Fruit fly (Drosophila melanogaster) whole organism, embryonic: Measurements from ENCODE around the gene Syx5.

ENCODE experiments used
- B-H2 ChIP-seq: fragments of 200-800 bp; sonication (Bioruptor generic); optimal IDR thresholded peaks from 2 replicates; lab custom pipeline; 2018; ENCODE audit warnings: missing biosample characterization, mild to moderate bottlenecking, missing genetic modification characterization
- Bteb2 ChIP-seq: fragments of 200-800 bp; sonication (Bioruptor generic); optimal IDR thresholded peaks from 2 replicates; lab custom pipeline; 2016; ENCODE audit warnings: missing biosample characterization, missing genetic modification characterization
- CG11398 ChIP-seq: fragments of 200-800 bp; sonication (Bioruptor generic); optimal IDR thresholded peaks from 2 replicates; lab custom pipeline; 2016; ENCODE audit warnings: missing biosample characterization, missing genetic modification characterization
- CG12155 ChIP-seq: fragments of 200-800 bp; sonication (Bioruptor generic); optimal IDR thresholded peaks from 3 replicates; lab custom pipeline; 2016; ENCODE audit warnings: missing biosample characterization, missing genetic modification characterization
- CG1529 ChIP-seq: fragments of 200-800 bp; sonication (Bioruptor generic); optimal IDR thresholded peaks from 3 replicates; lab custom pipeline; 2018; ENCODE audit warnings: missing biosample characterization, missing genetic modification characterization
- CG15601 ChIP-seq: fragments of 200-800 bp; sonication (Bioruptor generic); optimal IDR thresholded peaks from 3 replicates; lab custom pipeline; 2019; ENCODE audit warnings: missing biosample characterization, mild to moderate bottlenecking, missing genetic modification characterization, moderate library complexity
- CG1602 ChIP-seq: fragments of 200-800 bp; sonication (Bioruptor generic); optimal IDR thresholded peaks from 3 replicates; lab custom pipeline; 2016; ENCODE audit warnings: missing biosample characterization, missing genetic modification characterization
- CG16813 ChIP-seq: fragments of 200-800 bp; sonication (Bioruptor generic); IDR thresholded peaks from 3 replicates; pipeline ENCODE4 v1.3.6; 2022; ENCODE audit warnings: missing biosample characterization, missing genetic modification characterization; ENCODE audit not compliant: partially characterized antibody
- CG16863 ChIP-seq: fragments of 200-800 bp; sonication (Bioruptor generic); optimal IDR thresholded peaks from 3 replicates; lab custom pipeline; 2016; ENCODE audit warnings: missing biosample characterization, missing genetic modification characterization
- CG17912 ChIP-seq: fragments of 200-800 bp; sonication (Bioruptor generic); optimal IDR thresholded peaks from 2 replicates; lab custom pipeline; 2018; ENCODE audit warnings: missing biosample characterization, mild to moderate bottlenecking, missing genetic modification characterization
- CG2120 ChIP-seq: fragments of 200-800 bp; sonication (Bioruptor generic); optimal IDR thresholded peaks from 3 replicates; lab custom pipeline; 2016; ENCODE audit warnings: missing biosample characterization, missing genetic modification characterization
- CG3726 ChIP-seq: fragments of 200-800 bp; sonication (Bioruptor generic); IDR thresholded peaks from 3 replicates; pipeline ENCODE4, ENCODE4 v1.3.6; 2022; ENCODE audit warnings: missing biosample characterization, missing genetic modification characterization
- CG4282 ChIP-seq: fragments of 200-800 bp; sonication (Bioruptor generic); optimal IDR thresholded peaks from 2 replicates; lab custom pipeline; 2016; ENCODE audit warnings: missing biosample characterization, missing genetic modification characterization
- CG4328 ChIP-seq: fragments of 200-800 bp; sonication (Bioruptor generic); optimal IDR thresholded peaks from 3 replicates; lab custom pipeline; 2017; ENCODE audit warnings: missing biosample characterization, missing genetic modification reagents, missing genetic modification characterization
- CG4424 ChIP-seq: fragments of 200-800 bp; sonication (Bioruptor generic); optimal IDR thresholded peaks from 3 replicates; lab custom pipeline; 2016; ENCODE audit warnings: missing biosample characterization, missing genetic modification characterization
- CG5180 ChIP-seq: fragments of 200-800 bp; sonication (Bioruptor generic); optimal IDR thresholded peaks from 3 replicates; lab custom pipeline; 2017; ENCODE audit warnings: missing biosample characterization, missing genetic modification characterization, mild to moderate bottlenecking, moderate library complexity, missing genetic modification reagents
- CG7556 ChIP-seq: fragments of 200-800 bp; sonication (Bioruptor generic); optimal IDR thresholded peaks from 2 replicates; lab custom pipeline; 2017; ENCODE audit warnings: missing biosample characterization, mild to moderate bottlenecking, missing genetic modification characterization
- CG8089 ChIP-seq: fragments of 200-800 bp; sonication (Bioruptor generic); optimal IDR thresholded peaks from 3 replicates; lab custom pipeline; 2016; ENCODE audit warnings: missing biosample characterization, missing genetic modification characterization
- CG8944 ChIP-seq: fragments of 200-800 bp; sonication (Bioruptor generic); optimal IDR thresholded peaks from 3 replicates; lab custom pipeline; 2016; ENCODE audit warnings: missing biosample characterization, missing genetic modification characterization
- CG9876 ChIP-seq: fragments of 200-800 bp; sonication (Bioruptor generic); optimal IDR thresholded peaks from 2 replicates; lab custom pipeline; 2016; ENCODE audit warnings: missing biosample characterization, missing genetic modification characterization
- D ChIP-seq, 2 experiments: fragments of 200-800 bp in 1 of 2; fragments of >200 bp in 1 of 2; sonication (Bioruptor generic) in 1 of 2; optimal IDR thresholded peaks; 2 replicates in 1 of 2; 3 replicates in 1 of 2; lab custom pipeline; 2017; ENCODE audit warnings: mild to moderate bottlenecking in 1 of 2, missing biosample characterization in 1 of 2, missing genetic modification characterization in 1 of 2, missing genetic modification reagents in 1 of 2
- Dip3 ChIP-seq: fragments of 200-800 bp; sonication (Bioruptor generic); optimal IDR thresholded peaks from 3 replicates; lab custom pipeline; 2016; ENCODE audit warnings: missing biosample characterization, missing genetic modification characterization
- Drgx ChIP-seq: fragments of 200-800 bp; sonication (Bioruptor generic); IDR thresholded peaks from 2 replicates; pipeline ENCODE4 v1.3.6; 2022; ENCODE audit warnings: missing biosample characterization, missing genetic modification characterization
- Eip74EF ChIP-seq, 2 experiments: fragments of 200-800 bp in 1 of 2; fragments of >200 bp in 1 of 2; sonication (Bioruptor generic) in 1 of 2; optimal IDR thresholded peaks; 2 replicates each; lab custom pipeline; 2017 to 2019; ENCODE audit warnings: missing biosample characterization in 2 of 2, missing genetic modification characterization in 2 of 2, mild to moderate bottlenecking in 1 of 2, moderate library complexity in 1 of 2
- HHEX ChIP-seq: fragments of 200-800 bp; sonication (Bioruptor generic); optimal IDR thresholded peaks from 3 replicates; lab custom pipeline; 2017; ENCODE audit warnings: missing biosample characterization, mild to moderate bottlenecking, missing genetic modification characterization, missing genetic modification reagents
- HmgZ ChIP-seq: fragments of 200-800 bp; sonication (Bioruptor generic); optimal IDR thresholded peaks from 2 replicates; lab custom pipeline; 2018; ENCODE audit warnings: missing biosample characterization, mild to moderate bottlenecking, missing genetic modification characterization
- Hmr ChIP-seq: fragments of 200-800 bp; sonication (Bioruptor generic); optimal IDR thresholded peaks from 3 replicates; lab custom pipeline; 2017; ENCODE audit warnings: mild to moderate bottlenecking, missing biosample characterization, missing genetic modification reagents, missing genetic modification characterization
- Sry-δ ChIP-seq: fragments of 200-800 bp; sonication (Bioruptor generic); optimal IDR thresholded peaks from 2 replicates; lab custom pipeline; 2016; ENCODE audit warnings: missing biosample characterization, missing genetic modification characterization
- br ChIP-seq: fragments of >200 bp; optimal IDR thresholded peaks from 2 replicates; lab custom pipeline; 2017
- cad ChIP-seq: fragments of >200 bp; optimal IDR thresholded peaks from 2 replicates; lab custom pipeline; 2017; ENCODE audit warnings: missing biosample characterization, missing genetic modification characterization
- disco-r ChIP-seq: fragments of 200-800 bp; sonication (Bioruptor generic); optimal IDR thresholded peaks from 2 replicates; lab custom pipeline; 2016; ENCODE audit warnings: missing biosample characterization, missing genetic modification characterization
- dmrt11E ChIP-seq: fragments of 200-800 bp; sonication (Bioruptor generic); optimal IDR thresholded peaks from 3 replicates; lab custom pipeline; 2018; ENCODE audit warnings: missing biosample characterization, mild to moderate bottlenecking, missing genetic modification characterization, moderate library complexity
- ems ChIP-seq: fragments of 200-800 bp; sonication (Bioruptor generic); optimal IDR thresholded peaks from 3 replicates; lab custom pipeline; 2016; ENCODE audit warnings: missing biosample characterization, missing genetic modification characterization
- esg ChIP-seq: fragments of 200-800 bp; sonication (Bioruptor generic); conservative IDR thresholded peaks from 2 replicates; pipeline ENCODE4 v1.3.6; 2022; ENCODE audit warnings: missing biosample characterization, missing genetic modification characterization
- fru ChIP-seq: fragments of >200 bp; optimal IDR thresholded peaks from 2 replicates; lab custom pipeline; 2017
- ftz-f1 ChIP-seq: fragments of 200-800 bp; sonication (Bioruptor generic); optimal IDR thresholded peaks from 2 replicates; lab custom pipeline; 2016; ENCODE audit warnings: missing biosample characterization, missing genetic modification characterization
- hbn ChIP-seq: fragments of 200-800 bp; sonication (Bioruptor generic); IDR thresholded peaks from 2 replicates; pipeline ENCODE4 v1.3.6; 2022; ENCODE audit warnings: missing biosample characterization, missing genetic modification characterization; ENCODE audit not compliant: partially characterized antibody
- insv ChIP-seq, 2 experiments: fragments of 200-800 bp; sonication (Bioruptor generic); optimal IDR thresholded peaks; 3 replicates each; lab custom pipeline; 2016 to 2018; ENCODE audit warnings: missing biosample characterization in 2 of 2, missing genetic modification characterization in 2 of 2
- kay ChIP-seq: fragments of 200-800 bp; sonication (Bioruptor generic); optimal IDR thresholded peaks from 2 replicates; lab custom pipeline; 2016; ENCODE audit warnings: missing biosample characterization, missing genetic modification characterization
- lola ChIP-seq, 3 experiments: fragments of >200 bp in 2 of 3; fragments of 200-800 bp in 1 of 3; sonication (Bioruptor generic) in 1 of 3; optimal IDR thresholded peaks; 2 replicates each; lab custom pipeline; 2017 to 2019; ENCODE audit warnings: missing biosample characterization in 3 of 3, missing genetic modification characterization in 3 of 3, mild to moderate bottlenecking in 1 of 3, moderate library complexity in 1 of 3
- luna ChIP-seq: fragments of 200-800 bp; sonication (Bioruptor generic); optimal IDR thresholded peaks from 2 replicates; lab custom pipeline; 2016; ENCODE audit warnings: missing biosample characterization, missing genetic modification characterization
- nerfin-1 ChIP-seq: fragments of 200-800 bp; sonication (Bioruptor generic); optimal IDR thresholded peaks from 3 replicates; lab custom pipeline; 2019; ENCODE audit warnings: missing biosample characterization, mild to moderate bottlenecking, missing genetic modification characterization, moderate library complexity
- onecut ChIP-seq: fragments of 200-800 bp; sonication (Bioruptor generic); IDR thresholded peaks from 2 replicates; pipeline ENCODE4 v1.3.6; 2022; ENCODE audit warnings: missing biosample characterization, missing genetic modification characterization
- pros ChIP-seq: fragments of 200-800 bp; sonication (Bioruptor generic); optimal IDR thresholded peaks from 3 replicates; lab custom pipeline; 2019; ENCODE audit warnings: missing biosample characterization, mild to moderate bottlenecking, missing genetic modification characterization, moderate library complexity
- rib ChIP-seq: fragments of 200-800 bp; sonication (Bioruptor generic); IDR thresholded peaks from 2 replicates; pipeline ENCODE4 v1.3.6; 2022; ENCODE audit warnings: missing biosample characterization, missing genetic modification characterization
- sd ChIP-seq: fragments of 200-800 bp; sonication (Bioruptor generic); optimal IDR thresholded peaks from 3 replicates; lab custom pipeline; 2018; ENCODE audit warnings: missing biosample characterization, mild to moderate bottlenecking, missing genetic modification characterization, moderate library complexity
- stwl ChIP-seq: fragments of 200-800 bp; sonication (Bioruptor generic); optimal IDR thresholded peaks from 3 replicates; lab custom pipeline; 2018; ENCODE audit warnings: missing biosample characterization, mild to moderate bottlenecking, missing genetic modification characterization, moderate library complexity
- tup ChIP-seq: fragments of 200-800 bp; sonication (Bioruptor generic); optimal IDR thresholded peaks from 2 replicates; lab custom pipeline; 2016; ENCODE audit warnings: missing biosample characterization, mild to moderate bottlenecking, missing genetic modification characterization, moderate library complexity
- wdn ChIP-seq: fragments of 200-800 bp; sonication (Bioruptor generic); IDR thresholded peaks from 2 replicates; pipeline ENCODE4 v1.3.6; 2022; ENCODE audit warnings: missing biosample characterization, missing genetic modification characterization
- wek ChIP-seq: fragments of 200-800 bp; sonication (Bioruptor generic); optimal IDR thresholded peaks from 3 replicates; lab custom pipeline; 2018; ENCODE audit warnings: missing biosample characterization, mild to moderate bottlenecking, missing genetic modification characterization, moderate library complexity
- zf30C ChIP-seq: fragments of 200-800 bp; sonication (Bioruptor generic); optimal IDR thresholded peaks from 3 replicates; lab custom pipeline; 2018; ENCODE audit warnings: missing biosample characterization, mild to moderate bottlenecking, missing genetic modification characterization

The Syx5 gene

DNA sequence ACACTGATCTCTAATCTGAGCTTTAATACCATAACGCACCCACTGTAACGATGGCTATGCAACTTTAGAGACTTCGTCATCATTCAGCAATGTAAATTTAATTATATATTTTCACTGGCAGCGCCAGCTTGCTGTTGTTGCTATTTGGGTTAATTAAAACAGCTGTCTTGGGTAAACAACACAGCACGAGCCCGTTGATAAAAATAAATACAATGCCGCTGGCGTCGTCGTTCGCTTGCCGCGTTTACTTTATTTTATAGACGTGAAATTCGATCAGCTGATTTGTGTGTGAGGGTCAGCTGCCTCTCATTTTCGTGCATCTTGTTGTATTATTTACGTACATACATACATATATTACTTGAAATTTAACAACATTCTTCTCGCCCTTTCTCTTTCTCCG, 34.4 kb upstream of the Syx5 start (continued):
- TF ChIP-seq CG5180 (GFP tag; lab: Kevin White, UChicago) (peak; percentile 37), CG7556 (GFP tag; lab: Kevin White, UChicago) (peak; percentile 22), Drgx (GFP tag; lab: Robert Waterston, UW) (no peak), CG2120 (GFP tag; lab: Kevin White, UChicago) (no peak), fru (lab: Kevin White, UChicago) (no peak), Bteb2 (GFP tag; lab: Kevin White, UChicago) (no peak), CG4282 (no peak), B-H2 (GFP tag; lab: Kevin White, UChicago) (peak; percentile 25), CG11398 (no peak), stwl (tag; lab: Kevin White, UChicago) (no peak), CG8089 (GFP tag; lab: Kevin White, UChicago) (no peak), CG9876 (GFP tag; lab: Kevin White, UChicago) (no peak), Sry-δ (no peak), ftz-f1 (GFP tag; lab: Kevin White, UChicago) (no peak), insv (GFP tag; optimal IDR thresholded peaks at IDR 0.05; lab: Kevin White, UChicago) (peak in 1 of 2 experiments; percentile 10), wek (GFP tag; lab: Kevin White, UChicago) (peak; percentile 54), CG16813 (GFP tag; lab: Robert Waterston, UW) (no peak), onecut (GFP tag; lab: Robert Waterston, UW) (no peak), D (optimal IDR thresholded peaks at IDR 0.05; lab: Kevin White, UChicago) (no peak), D (GFP tag; optimal IDR thresholded peaks at IDR 0.05; lab: Kevin White, UChicago) (peak; percentile 15), CG3726 (GFP tag; lab: Robert Waterston, UW) (no peak), dmrt11E (tag; lab: Kevin White, UChicago) (peak; percentile 1), Eip74EF (GFP tag; optimal IDR thresholded peaks at IDR 0.05; lab: Kevin White, UChicago) (no peak), luna (GFP tag; lab: Kevin White, UChicago) (no peak), hbn (GFP tag; lab: Robert Waterston, UW) (no peak), CG4328 (peak; percentile 48), HmgZ (tag; lab: Kevin White, UChicago) (peak; percentile 16), HHEX (GFP tag; lab: Kevin White, UChicago) (peak; percentile 60), CG1602 (GFP tag; lab: Kevin White, UChicago) (no peak), CG8944 (GFP tag; lab: Kevin White, UChicago) (no peak), kay (GFP tag; lab: Kevin White, UChicago) (peak; percentile 6), disco-r (GFP tag; lab: Kevin White, UChicago) (no peak), tup (GFP tag; lab: Kevin White, UChicago) (no peak), Hmr (GFP tag; lab: Kevin White, UChicago) (peak; percentile 71), CG4424 (GFP tag; lab: Kevin White, UChicago) (no peak), CG12155 (GFP tag; lab: Kevin White, UChicago) (no peak), nerfin-1 (tag; lab: Kevin White, UChicago) (peak; percentile 2), zf30C (no peak), CG15601 (tag; lab: Kevin White, UChicago) (peak; percentile 64), esg (GFP tag; lab: Robert Waterston, UW) (no peak), wdn (0 out of 2 replicates have a peak, but pooled peaks have one; percentile 7), rib (GFP tag; lab: Robert Waterston, UW) (no peak), sd (tag; lab: Kevin White, UChicago) (peak; percentile 91), ems (GFP tag; lab: Kevin White, UChicago) (no peak), cad (no peak), CG17912 (GFP tag; lab: Kevin White, UChicago) (peak; percentile 48), CG16863 (GFP tag; lab: Kevin White, UChicago) (no peak), lola (GFP tag; optimal IDR thresholded peaks at IDR 0.05; lab: Kevin White, UChicago) (no peak), pros (GFP tag; lab: Kevin White, UChicago) (no peak), Dip3 (no peak), CG1529 (GFP tag; lab: Kevin White, UChicago) (peak; percentile 21), br (lab: Kevin White, UChicago) (no peak)
